Worm (Caenorhabditis elegans): ENCODE results near the gene F32H5.1.

ce11 chrV:13406032-13406431 is 48.2 kb upstream of the F32H5.1 start, which contains the start of gene cutl-1:
- TF ChIP-seq him-1 (tag; optimal IDR thresholded peaks at IDR 0.05): no peak
- no peak for TF ChIP-seq W03F9.2 (tag; optimal IDR thresholded peaks at IDR 0.05)
